Worm (Caenorhabditis elegans) whole organism, young adult: Measurements from ENCODE around the gene C13B4.1.

Source experiments
- B0336.3 ChIP-seq: fragments of 200-800 bp; sonication (Bioruptor generic); IDR thresholded peaks from 2 replicates; pipeline ENCODE4 v1.3.6; 2022; ENCODE audit warnings: missing genetic modification characterization, missing compliant biosample characterization
- F57A8.1 ChIP-seq: fragments of 200-800 bp; sonication (Bioruptor generic); optimal IDR thresholded peaks from 2 replicates; lab custom pipeline; 2018; ENCODE audit warnings: mild to moderate bottlenecking, missing genetic modification characterization, moderate library complexity, missing compliant biosample characterization
- ceh-40 ChIP-seq: fragments of 200-800 bp; sonication (Bioruptor generic); IDR thresholded peaks from 2 replicates; pipeline ENCODE4 v1.3.6; 2022; ENCODE audit warnings: missing genetic modification characterization, missing compliant biosample characterization
- hmg-1.2 ChIP-seq: fragments of 200-800 bp; sonication (Bioruptor generic); IDR thresholded peaks from 2 replicates; pipeline ENCODE4 v1.3.6; 2022; ENCODE audit warnings: missing genetic modification reagents, missing genetic modification characterization, missing compliant biosample characterization
- lin-40 ChIP-seq: sonication (generic microtip); optimal IDR thresholded peaks from 2 replicates; lab custom pipeline; 2016; ENCODE audit warnings: missing genetic modification characterization, mild to moderate bottlenecking, missing compliant biosample characterization, missing genotype, missing genetic modification reagents

C13B4.1 gene

DNA sequence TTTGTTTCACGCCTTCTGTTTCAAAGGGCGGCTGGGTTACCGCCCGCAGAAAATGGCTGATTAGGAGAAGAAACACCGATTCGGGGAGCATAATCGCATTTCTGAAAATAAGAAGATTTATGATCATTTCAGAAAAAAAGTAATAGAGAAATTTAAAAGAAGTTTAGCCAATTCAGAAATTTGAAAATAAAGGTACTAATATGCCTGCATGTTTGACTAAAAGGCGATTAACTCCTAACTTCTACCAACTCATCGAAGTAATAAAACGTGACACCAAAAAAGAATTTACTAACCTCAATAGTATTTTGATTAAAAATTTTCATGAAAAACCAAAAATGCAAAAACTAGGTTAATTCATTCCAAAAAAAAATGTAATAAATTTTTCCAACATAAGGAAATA is 54.6 kb downstream of the C13B4.1 start, which contains the start of gene plx-2:
TSS of gene plx-2 (minus strand) at position 101 of the 400 bp plus-strand sequence.
- TF ChIP-seq lin-40 (tag; lab: Kevin White, UChicago) (no peak), hmg-1.2 (GFP tag; lab: Robert Waterston, UW) (no peak), ceh-40 (no peak), B0336.3 (GFP tag; lab: Robert Waterston, UW) (no peak), F57A8.1 (GFP tag; lab: Kevin White, UChicago) (no peak)
